Worm (Caenorhabditis elegans): ENCODE data around the gene K06H6.5.

DNA sequence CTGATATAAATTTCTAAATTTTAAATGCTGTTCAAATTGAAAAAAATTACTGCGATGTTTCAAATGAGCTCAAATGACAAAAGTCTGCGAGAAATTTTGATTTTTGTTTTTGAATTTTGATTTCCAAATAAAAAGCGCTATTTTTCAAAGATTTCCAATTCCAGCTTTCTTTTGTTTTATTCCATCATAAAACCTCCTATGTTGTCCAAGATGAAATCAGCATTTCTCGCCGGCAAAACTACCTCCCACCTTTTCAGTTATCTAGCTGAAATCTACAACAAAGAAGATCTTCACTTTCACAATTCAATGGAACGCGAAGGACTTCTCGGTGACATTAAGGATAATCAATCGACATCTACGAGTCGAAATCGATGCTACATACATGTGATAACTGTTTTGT lies 2.8 kb downstream of the K06H6.5 start, which contains the start of gene K06H6.4:
- no peak for TF ChIP-seq dmd-6 (GFP tag; IDR thresholded peaks at IDR 0.05)
- TF ChIP-seq ZK337.2 (GFP tag; IDR thresholded peaks at IDR 0.05): no peak
- no peak for TF ChIP-seq skn-1 (tag; optimal IDR thresholded peaks at IDR 0.05)
- TF ChIP-seq lin-15B (tag; optimal IDR thresholded peaks at IDR 0.05): no peak
- no peak for TF ChIP-seq unc-130 (GFP tag; optimal IDR thresholded peaks at IDR 0.05)
- no peak for TF ChIP-seq Y105C5A.15 (GFP tag; IDR thresholded peaks at IDR 0.05)
- no peak for TF ChIP-seq zag-1 (tag; optimal IDR thresholded peaks at IDR 0.05)
- TF ChIP-seq fos-1 (tag; optimal IDR thresholded peaks at IDR 0.05): no peak
- no peak for TF ChIP-seq lin-13 (GFP tag; optimal IDR thresholded peaks at IDR 0.05)
- no peak for TF ChIP-seq ztf-11 (tag; optimal IDR thresholded peaks at IDR 0.05)

All from whole organism, L4 larva.